Fruit fly (Drosophila melanogaster) whole organism, wandering third instar larva: ENCODE measurements around the gene Cks30A.
A peak's percentile ranks its signal among the peaks of the same experiment; 100 is the strongest.

Experiments used
- Abd-B ChIP-seq: fragments of >200 bp; optimal IDR thresholded peaks from 2 replicates; lab custom pipeline; 2017; ENCODE audit warnings: missing biosample characterization, missing genetic modification characterization
- CG32264 ChIP-seq: fragments of 200-800 bp; sonication (Bioruptor generic); optimal IDR thresholded peaks from 2 replicates; lab custom pipeline; 2016; ENCODE audit warnings: missing biosample characterization, missing genetic modification characterization
- CG9705 ChIP-seq: fragments of 200-800 bp; sonication (Bioruptor generic); optimal IDR thresholded peaks from 2 replicates; lab custom pipeline; 2018; ENCODE audit warnings: missing biosample characterization, mild to moderate bottlenecking, missing genetic modification characterization
- Dfd ChIP-seq: fragments of >200 bp; optimal IDR thresholded peaks from 2 replicates; lab custom pipeline; 2017; ENCODE audit warnings: missing biosample characterization, missing genetic modification characterization
- Hr83 ChIP-seq: fragments of 200-300 bp; sonication (Bioruptor generic); optimal IDR thresholded peaks from 2 replicates; lab custom pipeline; 2016; ENCODE audit warnings: missing biosample characterization, mild to moderate bottlenecking, missing genetic modification characterization, moderate library complexity; ENCODE audit not compliant: poor library complexity, severe bottlenecking
- Rel ChIP-seq, 2 experiments: fragments of 200-800 bp; sonication (Bioruptor generic) in 1 of 2; optimal IDR thresholded peaks; 2 replicates in 1 of 2; 3 replicates in 1 of 2; lab custom pipeline; 2016 to 2019; ENCODE audit warnings: mild to moderate bottlenecking in 2 of 2, missing biosample characterization in 2 of 2, missing genetic modification characterization in 2 of 2, moderate library complexity in 1 of 2
- dl ChIP-seq, 2 experiments: fragments of 175-275, 200-275 bp in 1 of 2; fragments of 200-275 bp in 1 of 2; sonication (Bioruptor generic); optimal IDR thresholded peaks; lab custom pipeline; 2018; ENCODE audit warnings: mild to moderate bottlenecking in 2 of 2, missing biosample characterization in 2 of 2, missing genetic modification characterization in 2 of 2, moderate library complexity in 2 of 2; ENCODE audit not compliant: partially characterized antibody in 2 of 2, insufficient read depth in 1 of 2
- ey ChIP-seq: fragments of 200-800 bp; sonication (Bioruptor generic); optimal IDR thresholded peaks from 2 replicates; lab custom pipeline; 2016; ENCODE audit warnings: missing biosample characterization, missing genetic modification characterization
- fru ChIP-seq: fragments of 200-800 bp; sonication (Bioruptor generic); optimal IDR thresholded peaks from 3 replicates; lab custom pipeline; 2016; ENCODE audit warnings: missing biosample characterization, mild to moderate bottlenecking, missing genetic modification characterization
- h ChIP-seq: fragments of 200-800 bp; sonication (Bioruptor generic); optimal IDR thresholded peaks from 3 replicates; lab custom pipeline; 2016; ENCODE audit warnings: missing biosample characterization, mild to moderate bottlenecking, missing genetic modification characterization
- pan ChIP-seq: fragments of >200 bp; optimal IDR thresholded peaks from 2 replicates; lab custom pipeline; 2017

dm6 chr2L:9369724-9370123 is 39.2 kb downstream of the Cks30A start:
- no peak for TF ChIP-seq Rel (GFP tag; optimal IDR thresholded peaks at IDR 0.05; lab: Kevin White, UChicago)
- TF ChIP-seq Rel (tag; optimal IDR thresholded peaks at IDR 0.05; lab: Kevin White, UChicago) = no peak
- TF ChIP-seq fru (GFP tag; lab: Kevin White, UChicago) = no peak
- no peak for TF ChIP-seq CG9705
- TF ChIP-seq ey (GFP tag; lab: Kevin White, UChicago) = no peak
- TF ChIP-seq pan (lab: Kevin White, UChicago) = no peak
- no peak for TF ChIP-seq dl (GFP tag; optimal IDR thresholded peaks at IDR 0.05; lab: Kevin White, UChicago; ENCODE audit: insufficient read depth in 1 of 2, partially characterized antibody in 2 of 2)
- TF ChIP-seq Hr83 (GFP tag; lab: Kevin White, UChicago) = no peak
- TF ChIP-seq Abd-B (GFP tag; lab: Kevin White, UChicago) = no peak
- TF ChIP-seq h (GFP tag; lab: Kevin White, UChicago) = no peak
- TF ChIP-seq CG32264 (GFP tag; lab: Kevin White, UChicago) = no peak
- peak; percentile 62 for TF ChIP-seq Dfd (GFP tag; lab: Kevin White, UChicago)
